Worm (Caenorhabditis elegans): ENCODE measurements around the gene Y45G12B.2.

ce11 chrV:2702883-2703282 lies 8.3 kb downstream of the Y45G12B.2 start:
- TF ChIP-seq pag-3 (tag; optimal IDR thresholded peaks at IDR 0.05; ENCODE audit: borderline replicate concordance) = no peak
- no peak for TF ChIP-seq tbx-2 (tag; optimal IDR thresholded peaks at IDR 0.05)
- TF ChIP-seq madf-2 (tag; optimal IDR thresholded peaks at IDR 0.05) = no peak
- TF ChIP-seq ceh-2 (tag; optimal IDR thresholded peaks at IDR 0.05) = no peak
- TF ChIP-seq ztf-16 (tag; optimal IDR thresholded peaks at IDR 0.05) = no peak
- no peak for TF ChIP-seq pha-4 (tag; optimal IDR thresholded peaks at IDR 0.05)
- TF ChIP-seq C08G9.2 (tag; optimal IDR thresholded peaks at IDR 0.05) = no peak
